Worm (Caenorhabditis elegans) whole organism, L1 larva: ENCODE data around the gene txt-9.
A peak's percentile ranks its signal among the peaks of the same experiment; 100 is the strongest.

Experiments
- C34B4.2 ChIP-seq: sonication (generic microtip); optimal IDR thresholded peaks from 2 replicates; lab custom pipeline; 2017; ENCODE audit warnings: mild to moderate bottlenecking, missing genetic modification characterization, missing compliant biosample characterization
- F16B12.6 ChIP-seq: fragments of 150-350 bp; optimal IDR thresholded peaks from 2 replicates; lab custom pipeline; 2014; ENCODE audit warnings: missing biosample characterization, missing genetic modification characterization
- Y116A8C.19 ChIP-seq: sonication (generic microtip); optimal IDR thresholded peaks from 2 replicates; lab custom pipeline; 2016; ENCODE audit warnings: missing compliant biosample characterization, missing genetic modification characterization, borderline replicate concordance
- aha-1 ChIP-seq: fragments of 150-350 bp; optimal IDR thresholded peaks from 2 replicates; lab custom pipeline; 2014; ENCODE audit warnings: missing biosample characterization, missing genetic modification characterization
- aly-2 ChIP-seq: fragments of 150-350 bp; optimal IDR thresholded peaks from 2 replicates; lab custom pipeline; 2014; ENCODE audit warnings: missing biosample characterization, missing genetic modification characterization
- ceh-63 ChIP-seq: fragments of 200-800 bp; sonication (Bioruptor generic); optimal IDR thresholded peaks from 2 replicates; lab custom pipeline; 2018; ENCODE audit warnings: mild to moderate bottlenecking, missing genetic modification characterization, missing compliant biosample characterization
- ceh-82 ChIP-seq, 3 experiments: fragments of 150-350 bp in 1 of 3; sonication (generic microtip) in 2 of 3; optimal IDR thresholded peaks; 2 replicates each; lab custom pipeline; 2014 to 2017; ENCODE audit warnings: missing biosample characterization in 3 of 3, missing genetic modification characterization in 3 of 3
- ces-1 ChIP-seq: fragments of 150-350 bp; optimal IDR thresholded peaks from 2 replicates; lab custom pipeline; 2014; ENCODE audit warnings: missing biosample characterization, missing genetic modification reagents, missing genetic modification characterization
- dsc-1 ChIP-seq: sonication (generic microtip); optimal IDR thresholded peaks from 2 replicates; lab custom pipeline; 2016; ENCODE audit warnings: mild to moderate bottlenecking, missing genetic modification characterization, missing compliant biosample characterization
- efl-1 ChIP-seq, 4 experiments: fragments of 150-350 bp; optimal IDR thresholded peaks in 3 of 4; peaks in 1 of 4; 1 replicate in 1 of 4; 2 replicates in 3 of 4; lab custom pipeline; 2014; ENCODE audit warnings: missing biosample characterization in 2 of 4, missing genetic modification characterization in 2 of 4, missing genetic modification reagents in 2 of 4
- efl-3 ChIP-seq: fragments of 200-800 bp; sonication (Bioruptor generic); optimal IDR thresholded peaks from 2 replicates; lab custom pipeline; 2018; ENCODE audit warnings: mild to moderate bottlenecking, missing genetic modification characterization, missing compliant biosample characterization
- egl-27 ChIP-seq, 2 experiments: fragments of 150-350 bp in 1 of 2; sonication (generic microtip); optimal IDR thresholded peaks; 3 replicates each; lab custom pipeline; 2017 to 2018; ENCODE audit warnings: missing biosample characterization in 2 of 2, missing genetic modification characterization in 2 of 2, missing genetic modification reagents in 2 of 2
- elt-2 ChIP-seq: sonication (generic microtip); optimal IDR thresholded peaks from 2 replicates; lab custom pipeline; 2016; ENCODE audit warnings: missing genetic modification characterization, mild to moderate bottlenecking, inconsistent platforms, missing compliant biosample characterization, missing genetic modification reagents
- elt-3 ChIP-seq, 6 experiments: fragments of 150-350 bp in 1 of 6; sonication (generic microtip); optimal IDR thresholded peaks; 2 replicates each; lab custom pipeline; 2017 to 2018; ENCODE audit warnings: missing biosample characterization in 6 of 6, missing genetic modification characterization in 6 of 6, inconsistent platforms in 1 of 6
- fos-1 ChIP-seq: fragments of 150-350 bp; optimal IDR thresholded peaks from 2 replicates; lab custom pipeline; 2014; ENCODE audit warnings: missing biosample characterization, missing genetic modification characterization
- grh-1 ChIP-seq: fragments of 200-800 bp; sonication (Bioruptor generic); IDR thresholded peaks from 2 replicates; pipeline ENCODE4 v1.3.6; 2022; ENCODE audit warnings: missing genetic modification reagents, missing genetic modification characterization, missing compliant biosample characterization
- hlh-17 ChIP-seq: fragments of 200-800 bp; sonication (Bioruptor generic); optimal IDR thresholded peaks from 2 replicates; lab custom pipeline; 2018; ENCODE audit warnings: missing genetic modification characterization, mild to moderate bottlenecking, missing compliant biosample characterization, moderate library complexity, borderline replicate concordance
- hlh-4 ChIP-seq: sonication (generic microtip); optimal IDR thresholded peaks from 2 replicates; lab custom pipeline; 2016; ENCODE audit warnings: mild to moderate bottlenecking, missing genetic modification characterization, missing compliant biosample characterization
- lin-13 ChIP-seq: fragments of 150-350 bp; optimal IDR thresholded peaks from 2 replicates; lab custom pipeline; 2014; ENCODE audit warnings: missing biosample characterization, missing genetic modification reagents, missing genetic modification characterization
- lin-14 ChIP-seq: fragments of 200-800 bp; sonication (Bioruptor generic); optimal IDR thresholded peaks from 2 replicates; lab custom pipeline; 2018; ENCODE audit warnings: mild to moderate bottlenecking, missing genetic modification characterization, moderate library complexity, missing compliant biosample characterization
- lin-35 ChIP-seq, 2 experiments: fragments of 150-350 bp; optimal IDR thresholded peaks; 2 replicates each; lab custom pipeline; 2014; ENCODE audit warnings: missing biosample characterization in 2 of 2, missing genetic modification characterization in 2 of 2, missing genetic modification reagents in 2 of 2
- lir-3 ChIP-seq: sonication (generic microtip); optimal IDR thresholded peaks from 2 replicates; lab custom pipeline; 2016; ENCODE audit warnings: mild to moderate bottlenecking, missing genetic modification characterization, moderate library complexity, missing compliant biosample characterization; ENCODE audit not compliant: poor library complexity
- lsy-2 ChIP-seq, 2 experiments: fragments of 150-350 bp; optimal IDR thresholded peaks; 2 replicates each; lab custom pipeline; 2014; ENCODE audit warnings: missing biosample characterization in 2 of 2, missing genetic modification characterization in 2 of 2
- mdl-1 ChIP-seq, 2 experiments: fragments of 150-350 bp; optimal IDR thresholded peaks; 2 replicates each; lab custom pipeline; 2014 to 2017; ENCODE audit warnings: missing biosample characterization in 2 of 2, missing genetic modification characterization in 2 of 2, inconsistent platforms in 1 of 2
- mef-2 ChIP-seq: fragments of 150-350 bp; optimal IDR thresholded peaks from 2 replicates; lab custom pipeline; 2014; ENCODE audit warnings: missing biosample characterization, missing genetic modification characterization
- nhr-20 ChIP-seq: sonication (generic microtip); optimal IDR thresholded peaks from 2 replicates; lab custom pipeline; 2016; ENCODE audit warnings: mild to moderate bottlenecking, missing genetic modification characterization, missing compliant biosample characterization
- nhr-47 ChIP-seq: sonication (generic microtip); optimal IDR thresholded peaks from 2 replicates; lab custom pipeline; 2016; ENCODE audit warnings: mild to moderate bottlenecking, missing genetic modification characterization, moderate library complexity, missing compliant biosample characterization
- nhr-77 ChIP-seq: fragments of 150-350 bp; optimal IDR thresholded peaks from 2 replicates; lab custom pipeline; 2014; ENCODE audit warnings: missing biosample characterization, missing genetic modification characterization
- nhr-85 ChIP-seq: sonication (generic microtip); peaks from one replicate; lab custom pipeline; 2016; ENCODE audit warnings: missing genetic modification characterization, inconsistent platforms, missing compliant biosample characterization
- nhr-90 ChIP-seq: sonication (generic microtip); optimal IDR thresholded peaks from 2 replicates; lab custom pipeline; 2016; ENCODE audit warnings: mild to moderate bottlenecking, missing genetic modification characterization, missing compliant biosample characterization; ENCODE audit not compliant: poor library complexity
- skn-1 ChIP-seq: fragments of 150-350 bp; optimal IDR thresholded peaks from 2 replicates; lab custom pipeline; 2014; ENCODE audit warnings: missing biosample characterization, missing genetic modification characterization
- snpc-4 ChIP-seq: fragments of 150-350 bp; optimal IDR thresholded peaks from 2 replicates; lab custom pipeline; 2014; ENCODE audit warnings: missing biosample characterization, missing genetic modification characterization
- snu-23 ChIP-seq: sonication (generic microtip); optimal IDR thresholded peaks from 2 replicates; lab custom pipeline; 2016; ENCODE audit warnings: missing genetic modification characterization, missing compliant biosample characterization
- sox-4 ChIP-seq: sonication (generic microtip); optimal IDR thresholded peaks from 2 replicates; lab custom pipeline; 2016; ENCODE audit warnings: missing genetic modification characterization, missing compliant biosample characterization
- sptf-1 ChIP-seq: fragments of 150-350 bp; optimal IDR thresholded peaks from 2 replicates; lab custom pipeline; 2014; ENCODE audit warnings: missing biosample characterization, missing genetic modification characterization
- swsn-7 ChIP-seq: sonication (generic microtip); optimal IDR thresholded peaks from 2 replicates; lab custom pipeline; 2016; ENCODE audit warnings: missing genetic modification characterization, missing compliant biosample characterization
- tbx-2 ChIP-seq: sonication (generic microtip); optimal IDR thresholded peaks from 2 replicates; lab custom pipeline; 2016; ENCODE audit warnings: missing genetic modification characterization, missing compliant biosample characterization
- unc-130 ChIP-seq: fragments of 150-350 bp; optimal IDR thresholded peaks from 2 replicates; lab custom pipeline; 2017; ENCODE audit warnings: missing biosample characterization, missing genetic modification characterization, inconsistent platforms
- unc-30 ChIP-seq: sonication (generic microtip); optimal IDR thresholded peaks from 2 replicates; lab custom pipeline; 2017; ENCODE audit warnings: missing biosample characterization, missing genetic modification characterization
- unc-86 ChIP-seq: sonication (generic microtip); optimal IDR thresholded peaks from 2 replicates; lab custom pipeline; 2016; ENCODE audit warnings: missing genetic modification characterization, missing compliant biosample characterization
- unc-98 ChIP-seq: fragments of 200-800 bp; sonication (Bioruptor generic); IDR thresholded peaks from 2 replicates; pipeline ENCODE4 v1.3.6; 2022; ENCODE audit warnings: missing genetic modification characterization, missing compliant biosample characterization
- xbp-1 ChIP-seq: sonication (generic microtip); optimal IDR thresholded peaks from 2 replicates; lab custom pipeline; 2016; ENCODE audit warnings: missing genetic modification characterization, missing compliant biosample characterization
- zip-4 ChIP-seq: fragments of 200-800 bp; sonication (Bioruptor generic); optimal IDR thresholded peaks from 2 replicates; lab custom pipeline; 2018; ENCODE audit warnings: mild to moderate bottlenecking, missing genetic modification characterization, moderate library complexity, missing compliant biosample characterization
- ztf-4 ChIP-seq: fragments of 150-350 bp; optimal IDR thresholded peaks from 2 replicates; lab custom pipeline; 2014; ENCODE audit warnings: missing biosample characterization, missing genetic modification characterization

txt-9 gene

DNA sequence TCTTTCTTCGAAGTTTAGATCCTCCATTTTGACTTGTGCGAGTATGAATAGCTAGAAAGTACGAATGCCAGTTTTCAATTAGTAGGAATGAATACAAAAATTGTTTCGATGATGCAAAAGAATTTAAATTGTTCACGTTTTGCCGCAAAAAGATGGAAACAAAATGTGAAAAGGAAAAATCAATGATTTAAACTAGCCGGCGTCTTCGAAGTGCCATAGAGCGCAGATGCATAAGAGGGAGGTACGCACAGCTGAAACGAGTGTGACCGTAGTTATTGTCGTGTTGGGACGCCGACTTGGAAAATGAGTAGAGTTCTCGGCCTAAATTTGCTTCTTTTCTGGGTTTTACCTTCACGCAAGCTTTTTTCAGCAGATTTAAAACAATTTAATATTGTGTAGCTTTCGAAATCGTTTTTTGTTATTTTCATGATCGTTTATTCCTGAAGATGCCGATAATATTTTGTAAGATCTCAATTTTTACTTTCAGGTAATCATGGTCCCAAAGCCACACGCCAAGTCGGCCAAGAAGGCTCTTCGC is 30.4 kb upstream of the txt-9 start, which contains the start of the genes ify-1 and rpl-22 (continued):
- TF ChIP-seq F16B12.6 (tag; lab: Kevin White, UChicago) (peak; percentile 75), ceh-63 (GFP tag; lab: Kevin White, UChicago) (no peak), nhr-20 (tag; lab: Kevin White, UChicago) (peak; percentile 97), grh-1 (GFP tag; lab: Robert Waterston, UW) (peak; percentile 92), mef-2 (tag; lab: Kevin White, UChicago) (peak; percentile 17), aly-2 (peak; percentile 69), lin-35 (GFP tag; optimal IDR thresholded peaks at IDR 0.05; lab: Kevin White, UChicago) (peak; percentile 95 to 98), hlh-17 (no peak), unc-98 (GFP tag; lab: Robert Waterston, UW) (no peak), nhr-85 (tag; lab: Kevin White, UChicago) (peak; percentile 96), lir-3 (tag; lab: Kevin White, UChicago) (peak; percentile 81), efl-3 (GFP tag; lab: Kevin White, UChicago) (no peak), sox-4 (tag; lab: Kevin White, UChicago) (peak; percentile 48)

ce11 chrII:5056254-5056653 is 29.3 kb upstream of the txt-9 start:
- no peak for TF ChIP-seq aly-2
- peak; percentile 47 for TF ChIP-seq nhr-85 (tag; lab: Kevin White, UChicago)
- peak; percentile 0 for TF ChIP-seq dsc-1 (tag; lab: Kevin White, UChicago)
- TF ChIP-seq swsn-7 (tag; lab: Kevin White, UChicago), result no peak
- TF ChIP-seq snpc-4 (tag; lab: Kevin White, UChicago), result no peak
- TF ChIP-seq nhr-77 (tag; lab: Kevin White, UChicago), result peak; percentile 7
- peak in 1 of 2 experiments; percentile 2 for TF ChIP-seq lsy-2 (tag; optimal IDR thresholded peaks at IDR 0.05; lab: Kevin White, UChicago)
- no peak for TF ChIP-seq efl-1 (optimal IDR thresholded peaks at IDR 0.05; lab: Kevin White, UChicago)
- peak in 1 of 2 experiments; percentile 92 for TF ChIP-seq efl-1 (GFP tag; optimal IDR thresholded peaks at IDR 0.05 in 1 of 2; lab: Kevin White, UChicago)

ce11 chrII:5057315-5057714 is 28.3 kb upstream of the txt-9 start:
- peak in 2 of 3 experiments; percentile 11 for TF ChIP-seq ceh-82 (tag; optimal IDR thresholded peaks at IDR 0.05; lab: Kevin White, UChicago)
- peak; percentile 74 for TF ChIP-seq nhr-90 (tag; lab: Kevin White, UChicago)
- TF ChIP-seq efl-3 (GFP tag; lab: Kevin White, UChicago), result no peak
- peak; percentile 81 for TF ChIP-seq nhr-85 (tag; lab: Kevin White, UChicago)
- TF ChIP-seq C34B4.2 (tag; lab: Kevin White, UChicago), result no peak
- TF ChIP-seq egl-27 (tag; optimal IDR thresholded peaks at IDR 0.05; lab: Kevin White, UChicago), result no peak
- TF ChIP-seq elt-2, result peak; percentile 89
- TF ChIP-seq unc-86 (tag; lab: Kevin White, UChicago), result no peak
- TF ChIP-seq elt-3 (tag; optimal IDR thresholded peaks at IDR 0.05; lab: Kevin White, UChicago), result peak in 1 of 6 experiments; percentile 59
- 0 out of 2 replicates have a peak, but pooled peaks have one; percentile 21 for TF ChIP-seq grh-1 (GFP tag; lab: Robert Waterston, UW)
- peak; percentile 52 for TF ChIP-seq dsc-1 (tag; lab: Kevin White, UChicago)
- TF ChIP-seq unc-130, result peak; percentile 38
- peak; percentile 26 for TF ChIP-seq F16B12.6 (tag; lab: Kevin White, UChicago)
- no peak for TF ChIP-seq mef-2 (tag; lab: Kevin White, UChicago)
- TF ChIP-seq lsy-2 (tag; optimal IDR thresholded peaks at IDR 0.05; lab: Kevin White, UChicago), result peak; percentile 76 to 79
- TF ChIP-seq Y116A8C.19 (tag; lab: Kevin White, UChicago), result no peak
- TF ChIP-seq lin-14 (GFP tag; lab: Kevin White, UChicago), result peak; percentile 53
- peak; percentile 59 for TF ChIP-seq swsn-7 (tag; lab: Kevin White, UChicago)
- TF ChIP-seq snpc-4 (tag; lab: Kevin White, UChicago), result peak; percentile 98
- TF ChIP-seq skn-1, result peak; percentile 43
- peak; percentile 53 to 77 for TF ChIP-seq lin-35 (GFP tag; optimal IDR thresholded peaks at IDR 0.05; lab: Kevin White, UChicago)
- TF ChIP-seq tbx-2 (tag; lab: Kevin White, UChicago), result peak; percentile 54
- TF ChIP-seq mdl-1 (tag; optimal IDR thresholded peaks at IDR 0.05; lab: Kevin White, UChicago), result peak in 1 of 2 experiments; percentile 60
- TF ChIP-seq lin-13, result peak; percentile 62
- TF ChIP-seq nhr-47 (tag; lab: Kevin White, UChicago), result peak; percentile 70
- no peak for TF ChIP-seq unc-30 (tag; lab: Kevin White, UChicago)
- TF ChIP-seq nhr-20 (tag; lab: Kevin White, UChicago), result peak; percentile 76
- no peak for TF ChIP-seq hlh-4 (tag; lab: Kevin White, UChicago)
- peak; percentile 79 for TF ChIP-seq snu-23 (GFP tag; lab: Kevin White, UChicago)
- no peak for TF ChIP-seq aha-1 (tag; lab: Kevin White, UChicago)
- TF ChIP-seq zip-4, result peak; percentile 32
- TF ChIP-seq lir-3 (tag; lab: Kevin White, UChicago), result peak; percentile 38
- TF ChIP-seq sptf-1 (tag; lab: Kevin White, UChicago), result no peak
- TF ChIP-seq xbp-1, result peak; percentile 49
- TF ChIP-seq ces-1, result no peak
- no peak for TF ChIP-seq ztf-4 (tag; lab: Kevin White, UChicago)
- peak; percentile 41 to 67 for TF ChIP-seq efl-1 (optimal IDR thresholded peaks at IDR 0.05; lab: Kevin White, UChicago)
- TF ChIP-seq efl-1 (GFP tag; optimal IDR thresholded peaks at IDR 0.05 in 1 of 2; lab: Kevin White, UChicago), result peak; percentile 39 to 94
- TF ChIP-seq fos-1 (tag; lab: Kevin White, UChicago), result peak; percentile 29
